Fruit fly (Drosophila melanogaster) whole organism, pupa: Measurements from ENCODE around the gene CG33307.

ENCODE experiments used
- CG10348 ChIP-seq: fragments of 200-800 bp; sonication (Bioruptor generic); IDR thresholded peaks from 2 replicates; pipeline ENCODE4 v1.3.6; 2022; ENCODE audit warnings: missing biosample characterization, missing genetic modification characterization
- CG12605 ChIP-seq: fragments of 200-800 bp; sonication (Bioruptor generic); IDR thresholded peaks from 2 replicates; pipeline ENCODE4 v1.3.6; 2022; ENCODE audit warnings: missing biosample characterization, missing genetic modification characterization
- CG13204 ChIP-seq: fragments of 200-800 bp; sonication (Bioruptor generic); optimal IDR thresholded peaks from 2 replicates; lab custom pipeline; 2018; ENCODE audit warnings: missing biosample characterization, mild to moderate bottlenecking, missing genetic modification characterization, moderate library complexity
- CG14655 ChIP-seq: fragments of 200-800 bp; sonication (Bioruptor generic); optimal IDR thresholded peaks from 3 replicates; lab custom pipeline; 2017; ENCODE audit warnings: mild to moderate bottlenecking, missing biosample characterization, missing genetic modification reagents, missing genetic modification characterization
- CG15710 ChIP-seq: fragments of 200-800 bp; sonication (Bioruptor generic); optimal IDR thresholded peaks from 2 replicates; lab custom pipeline; 2018; ENCODE audit warnings: missing biosample characterization, mild to moderate bottlenecking, missing genetic modification characterization, moderate library complexity
- CG17806 ChIP-seq: fragments of 200-800 bp; sonication (Bioruptor generic); optimal IDR thresholded peaks from 2 replicates; lab custom pipeline; 2018; ENCODE audit warnings: missing biosample characterization, mild to moderate bottlenecking, missing genetic modification characterization, moderate library complexity
- CG32121 ChIP-seq: fragments of 200-800 bp; sonication (Bioruptor generic); IDR thresholded peaks from 2 replicates; pipeline ENCODE4 v1.3.6; 2022; ENCODE audit warnings: missing biosample characterization, missing genetic modification characterization
- CG34367 ChIP-seq: fragments of 200-800 bp; sonication (Bioruptor generic); optimal IDR thresholded peaks from 2 replicates; lab custom pipeline; 2018; ENCODE audit warnings: missing biosample characterization, mild to moderate bottlenecking, missing genetic modification characterization
- CG4496 ChIP-seq: fragments of 200-800 bp; sonication (Bioruptor generic); IDR thresholded peaks from 3 replicates; pipeline ENCODE4 v1.3.6; 2022; ENCODE audit warnings: missing biosample characterization, missing genetic modification characterization
- CG8159 ChIP-seq: fragments of 200-800 bp; sonication (Bioruptor generic); optimal IDR thresholded peaks from 3 replicates; lab custom pipeline; 2018; ENCODE audit warnings: missing biosample characterization, mild to moderate bottlenecking, missing genetic modification characterization, moderate library complexity
- CG8301 ChIP-seq: fragments of 200-800 bp; sonication (Bioruptor generic); optimal IDR thresholded peaks from 2 replicates; lab custom pipeline; 2018; ENCODE audit warnings: missing biosample characterization, mild to moderate bottlenecking, missing genetic modification characterization
- CG9948 ChIP-seq: fragments of 200-800 bp; sonication (Bioruptor generic); optimal IDR thresholded peaks from 2 replicates; lab custom pipeline; 2018; ENCODE audit warnings: missing biosample characterization, mild to moderate bottlenecking, missing genetic modification characterization, moderate library complexity
- D1 ChIP-seq: fragments of 200-800 bp; sonication (Bioruptor generic); optimal IDR thresholded peaks from 2 replicates; lab custom pipeline; 2018; ENCODE audit warnings: missing biosample characterization, mild to moderate bottlenecking, missing genetic modification characterization, moderate library complexity
- EcR ChIP-seq: fragments of 200-800 bp; sonication (Bioruptor generic); optimal IDR thresholded peaks from 3 replicates; lab custom pipeline; 2019; ENCODE audit warnings: missing biosample characterization, missing genetic modification characterization, mild to moderate bottlenecking, moderate library complexity, missing genetic modification reagents
- Ets98B ChIP-seq: fragments of 200-800 bp; sonication (Bioruptor generic); IDR thresholded peaks from 2 replicates; pipeline ENCODE4 v1.3.6; 2022; ENCODE audit warnings: missing biosample characterization, missing genetic modification characterization
- Pif1A ChIP-seq: fragments of 200-800 bp; sonication (Bioruptor generic); optimal IDR thresholded peaks from 3 replicates; lab custom pipeline; 2016; ENCODE audit warnings: missing biosample characterization, missing genetic modification characterization
- Pif1B ChIP-seq: fragments of 200-800 bp; sonication (Bioruptor generic); optimal IDR thresholded peaks from 3 replicates; lab custom pipeline; 2016; ENCODE audit warnings: missing biosample characterization, missing genetic modification characterization
- Snoo ChIP-seq: fragments of 200-800 bp; sonication (Bioruptor generic); optimal IDR thresholded peaks from 3 replicates; lab custom pipeline; 2017; ENCODE audit warnings: missing biosample characterization, mild to moderate bottlenecking, missing genetic modification characterization, inconsistent platforms
- fd96Ca ChIP-seq: fragments of 200-800 bp; sonication (Bioruptor generic); IDR thresholded peaks from 3 replicates; pipeline ENCODE4 v1.3.6; 2022; ENCODE audit warnings: missing biosample characterization, missing genetic modification characterization
- gl ChIP-seq: fragments of 200-800 bp; sonication (Bioruptor generic); optimal IDR thresholded peaks from 2 replicates; lab custom pipeline; 2018; ENCODE audit warnings: missing biosample characterization, mild to moderate bottlenecking, missing genetic modification characterization
- rn ChIP-seq: fragments of 200-800 bp; sonication (Bioruptor generic); IDR thresholded peaks from 2 replicates; pipeline ENCODE4 v1.3.6; 2022; ENCODE audit warnings: missing biosample characterization, missing genetic modification characterization

CG33307 gene

DNA sequence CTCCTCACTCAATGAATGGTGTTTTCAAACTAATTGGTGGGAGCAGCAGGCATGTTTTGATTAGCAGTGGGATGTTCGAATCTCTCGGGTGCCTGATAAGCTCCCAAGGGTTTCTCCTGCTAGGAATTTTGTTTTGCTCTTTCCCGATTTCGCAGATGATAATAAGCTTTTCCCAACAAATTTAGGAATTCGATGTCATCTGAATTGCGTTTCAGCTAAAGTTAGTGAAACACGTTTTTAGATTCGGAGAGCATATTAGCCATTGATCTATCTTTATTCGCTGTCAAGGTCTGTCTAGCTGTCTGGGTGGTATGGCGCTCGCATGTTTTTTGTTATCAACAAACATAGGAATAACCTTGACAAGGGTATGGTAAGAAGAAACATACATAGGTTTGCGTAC is at the start of gene CG33307:
TSS of gene CG33307 (minus strand) at position 13 of the 400 bp plus-strand sequence.
- no peak for TF ChIP-seq CG32121
- no peak for TF ChIP-seq CG14655
- no peak for TF ChIP-seq CG15710
- TF ChIP-seq CG12605: no peak
- no peak for TF ChIP-seq CG4496
- no peak for TF ChIP-seq CG10348 (GFP tag; lab: Robert Waterston, UW)
- TF ChIP-seq EcR: no peak
- TF ChIP-seq CG8301 (tag; lab: Kevin White, UChicago): no peak
- no peak for TF ChIP-seq Snoo (tag; lab: Kevin White, UChicago)
- no peak for TF ChIP-seq CG9948 (tag; lab: Kevin White, UChicago)
- TF ChIP-seq CG8159 (tag; lab: Kevin White, UChicago): no peak
- TF ChIP-seq D1: no peak
- no peak for TF ChIP-seq fd96Ca (GFP tag; lab: Robert Waterston, UW)
- no peak for TF ChIP-seq CG34367 (tag; lab: Kevin White, UChicago)
- no peak for TF ChIP-seq Pif1A

DNA sequence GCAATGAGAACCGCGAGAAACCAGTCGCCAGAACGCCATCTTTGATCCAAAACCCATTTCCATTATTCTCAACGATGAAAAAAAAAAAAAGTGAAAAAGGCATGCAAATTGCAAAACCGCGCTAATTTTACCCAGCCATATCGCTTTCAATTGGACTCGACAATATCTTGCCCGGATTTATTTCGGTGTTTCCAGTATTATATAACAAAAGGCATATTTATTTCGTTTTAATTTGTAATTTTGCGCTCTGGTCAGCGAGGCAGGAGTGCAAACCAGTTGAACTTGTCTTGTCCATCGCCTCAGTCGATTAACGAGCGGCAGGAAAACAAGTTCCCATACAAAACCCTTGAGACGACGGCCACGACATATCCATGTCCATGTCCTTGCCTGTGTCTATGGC is 48.6 kb upstream of the CG33307 start:
- peak; percentile 57 for TF ChIP-seq EcR
- TF ChIP-seq CG8159 (tag; lab: Kevin White, UChicago): no peak
- no peak for TF ChIP-seq Snoo (tag; lab: Kevin White, UChicago)
- TF ChIP-seq, all 21 proteins: peak for 1

dm6 chr2L:13886326-13887073 is 45.2 kb upstream of the CG33307 start:
- no peak for TF ChIP-seq fd96Ca (GFP tag; lab: Robert Waterston, UW)
- TF ChIP-seq CG14655: peak; percentile 20
- TF ChIP-seq CG12605: no peak
- no peak for TF ChIP-seq CG17806 (tag; lab: Kevin White, UChicago)

- TF ChIP-seq CG4496: 0 out of 3 replicates have a peak, but pooled peaks have one; percentile 51
- TF ChIP-seq D1: no peak
- no peak for TF ChIP-seq CG32121
- no peak for TF ChIP-seq CG34367 (tag; lab: Kevin White, UChicago)
- peak; percentile 63 for TF ChIP-seq CG8159 (tag; lab: Kevin White, UChicago)
- no peak for TF ChIP-seq CG9948 (tag; lab: Kevin White, UChicago)
- TF ChIP-seq gl (tag; lab: Kevin White, UChicago): no peak
- peak; percentile 18 for TF ChIP-seq Pif1B (GFP tag; lab: Kevin White, UChicago)
- no peak for TF ChIP-seq Pif1A
- TF ChIP-seq Snoo (tag; lab: Kevin White, UChicago): peak; percentile 49
- TF ChIP-seq rn: no peak
- no peak for TF ChIP-seq CG10348 (GFP tag; lab: Robert Waterston, UW)
- peak; percentile 51 for TF ChIP-seq CG14655
- TF ChIP-seq fd96Ca (GFP tag; lab: Robert Waterston, UW): no peak
- TF ChIP-seq CG15710: peak; percentile 20
- no peak for TF ChIP-seq Ets98B (GFP tag; lab: Robert Waterston, UW)
- TF ChIP-seq CG13204 (GFP tag; lab: Kevin White, UChicago): no peak
- TF ChIP-seq CG12605: no peak
- peak; percentile 83 for TF ChIP-seq EcR
- peak; percentile 24 for TF ChIP-seq CG17806 (tag; lab: Kevin White, UChicago)
- peak; percentile 34 for TF ChIP-seq CG8301 (tag; lab: Kevin White, UChicago)
Observed at dm6 chr2L:13884678-13885303, 43.5 kb upstream of the CG33307 start.

- TF ChIP-seq gl (tag; lab: Kevin White, UChicago) (no peak), EcR (peak; percentile 55)
Observed at dm6 chr2L:13884063-13884656, 42.8 kb upstream of the CG33307 start.

- peak; percentile 0 for TF ChIP-seq Pif1A
- TF ChIP-seq CG9948 (tag; lab: Kevin White, UChicago): no peak
Observed at dm6 chr2L:13881939-13882338, 40.6 kb upstream of the CG33307 start.

dm6 chr2L:13881387-13881902 is 40.1 kb upstream of the CG33307 start:
- TF ChIP-seq CG14655: no peak
- TF ChIP-seq fd96Ca (GFP tag; lab: Robert Waterston, UW): 0 out of 3 replicates have a peak, but pooled peaks have one; percentile 33
